Fruit fly (Drosophila melanogaster) whole organism: Measurements from ENCODE around the gene Exo70.

Experiments
- CG8478 ChIP-seq: fragments of >200 bp; optimal IDR thresholded peaks from 2 replicates; lab custom pipeline; 2018; ENCODE audit warnings: inconsistent platforms
- Dll ChIP-seq: fragments of >200 bp; optimal IDR thresholded peaks from 2 replicates; lab custom pipeline; 2017
- EcR ChIP-seq, 2 experiments: fragments of >200 bp; optimal IDR thresholded peaks; 2 replicates each; lab custom pipeline; 2017; ENCODE audit warnings: missing biosample characterization in 2 of 2, missing genetic modification characterization in 2 of 2, missing genetic modification reagents in 2 of 2
- pan ChIP-seq: fragments of >200 bp; optimal IDR thresholded peaks from 2 replicates; lab custom pipeline; 2017
- psq ChIP-seq: fragments of >200 bp; optimal IDR thresholded peaks from 2 replicates; lab custom pipeline; 2017
- usp ChIP-seq: fragments of >200 bp; optimal IDR thresholded peaks from 2 replicates; lab custom pipeline; 2017; ENCODE audit warnings: missing biosample characterization, missing genetic modification characterization, mixed read lengths

The Exo70 gene

dm6 chr3L:8458767-8459614 lies 47.3 kb downstream of the Exo70 start:
- TF ChIP-seq usp (no peak), pan (lab: Kevin White, UChicago) (no peak), EcR (GFP tag; optimal IDR thresholded peaks at IDR 0.05; lab: Kevin White, UChicago) (no peak), psq (lab: Kevin White, UChicago) (no peak), CG8478 (lab: Kevin White, UChicago) (no peak), Dll (lab: Kevin White, UChicago) (no peak)

dm6 chr3L:8459615-8460004 lies 48.0 kb downstream of the Exo70 start:
- no peak for TF ChIP-seq CG8478 (lab: Kevin White, UChicago)
- no peak for TF ChIP-seq psq (lab: Kevin White, UChicago)
- TF ChIP-seq EcR (GFP tag; optimal IDR thresholded peaks at IDR 0.05; lab: Kevin White, UChicago): no peak
- no peak for TF ChIP-seq usp
- no peak for TF ChIP-seq Dll (lab: Kevin White, UChicago)
- no peak for TF ChIP-seq pan (lab: Kevin White, UChicago)

- no peak for TF ChIP-seq CG8478 (lab: Kevin White, UChicago)
- no peak for TF ChIP-seq psq (lab: Kevin White, UChicago)
These were observed 48.6 kb downstream of the Exo70 start for dm6 chr3L:8460050-8460878.

DNA sequence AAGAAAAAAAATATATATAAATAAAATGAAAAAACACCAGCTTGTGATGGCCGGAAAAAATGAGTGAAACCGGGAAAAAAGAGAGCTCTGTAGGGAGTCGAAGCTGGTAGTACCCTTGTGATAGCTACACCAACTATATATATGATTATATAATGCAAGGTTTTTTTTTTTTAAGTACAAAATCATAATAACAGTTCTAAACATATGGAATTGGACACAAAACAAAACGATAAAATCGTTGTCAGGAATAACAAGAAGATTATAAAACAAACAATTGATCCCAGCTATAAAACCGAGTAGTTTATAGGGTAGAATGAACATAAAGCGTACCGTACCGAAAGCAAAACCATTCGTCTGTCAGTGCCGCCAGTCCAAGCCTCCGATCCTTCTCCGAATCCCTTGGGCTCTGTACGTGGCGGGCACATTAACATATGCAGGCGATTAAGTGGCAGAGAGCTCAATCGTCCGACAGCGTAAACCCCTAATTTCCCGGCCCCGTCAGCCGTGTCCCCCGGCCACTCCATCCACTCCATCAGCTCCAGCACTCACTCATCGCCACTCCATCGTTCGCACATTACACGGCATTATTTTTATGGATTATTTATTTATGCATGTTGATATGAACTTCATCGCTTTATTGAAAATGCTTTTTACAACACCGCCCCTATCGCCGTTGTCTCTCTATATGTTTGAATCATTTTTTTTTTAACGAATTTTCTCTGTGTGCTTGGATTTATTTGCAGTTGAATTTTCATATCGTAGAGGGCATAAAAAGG lies 49.8 kb downstream of the Exo70 start:
- TF ChIP-seq pan (lab: Kevin White, UChicago) (peak; percentile 65), EcR (GFP tag; optimal IDR thresholded peaks at IDR 0.05; lab: Kevin White, UChicago) (no peak)
